Worm (Caenorhabditis elegans): ENCODE results near the gene tkr-1.

The tkr-1 gene

DNA sequence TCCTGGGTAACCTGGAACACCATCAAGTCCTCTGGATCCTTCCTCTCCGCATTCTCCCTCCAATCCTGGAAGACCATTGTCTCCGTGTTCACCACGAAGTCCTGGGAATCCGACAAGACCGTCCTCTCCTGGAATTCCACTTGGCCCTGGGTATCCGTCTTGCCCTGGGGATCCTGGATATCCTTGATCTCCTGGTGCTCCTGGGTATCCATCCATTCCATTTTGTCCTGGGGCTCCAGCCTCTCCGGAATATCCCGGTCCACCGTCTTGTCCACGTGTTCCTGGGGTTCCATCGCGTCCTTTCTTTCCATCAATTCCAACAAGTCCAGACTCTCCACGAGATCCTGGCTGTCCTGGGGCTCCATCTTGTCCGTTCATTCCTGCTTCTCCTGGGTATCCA lies 43.6 kb upstream of the tkr-1 start:
- TF ChIP-seq unc-55 (GFP tag; optimal IDR thresholded peaks at IDR 0.05) (no peak), elt-3 (tag; optimal IDR thresholded peaks at IDR 0.05) (no peak), nhr-12 (tag; optimal IDR thresholded peaks at IDR 0.05) (no peak), sma-3 (GFP tag; optimal IDR thresholded peaks at IDR 0.05) (no peak), peb-1 (tag; optimal IDR thresholded peaks at IDR 0.05) (no peak), ama-1 (optimal IDR thresholded peaks at IDR 0.05) (no peak), nhr-11 (tag; optimal IDR thresholded peaks at IDR 0.05) (no peak)

DNA sequence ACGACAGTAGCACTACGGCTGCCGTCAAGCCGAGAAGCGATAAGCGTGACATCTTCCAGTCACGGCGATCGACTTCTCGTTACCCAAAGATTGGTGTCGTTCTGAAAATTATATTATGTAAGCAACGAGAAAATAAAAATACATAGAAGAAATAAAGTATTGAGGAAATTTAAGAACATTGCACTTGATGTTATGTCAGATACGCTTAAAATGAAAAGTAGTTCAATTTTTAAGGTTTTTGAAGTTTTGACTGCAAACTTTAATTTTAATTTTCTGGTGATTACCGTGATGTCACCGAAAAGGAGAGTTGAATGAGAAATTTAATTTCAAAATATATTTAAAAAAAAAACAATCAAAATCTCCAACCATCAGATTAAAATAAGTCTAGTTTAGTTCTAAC lies 39.2 kb upstream of the tkr-1 start, which contains the start of gene emb-9:
Gene emb-9, minus strand, starts transcription at position 101 of the 400 bp plus-strand sequence.
- TF ChIP-seq lin-39 (tag; optimal IDR thresholded peaks at IDR 0.05): no peak
- TF ChIP-seq aly-2 (tag; optimal IDR thresholded peaks at IDR 0.05): no peak
- TF ChIP-seq egl-27 (tag; optimal IDR thresholded peaks at IDR 0.05): no peak
- TF ChIP-seq elt-1 (tag; optimal IDR thresholded peaks at IDR 0.05): no peak
- TF ChIP-seq alr-1 (tag; optimal IDR thresholded peaks at IDR 0.05): no peak

ce11 chrIII:9346114-9346513 lies 37.5 kb upstream of the tkr-1 start:
- TF ChIP-seq nhr-129 (tag; optimal IDR thresholded peaks at IDR 0.05) (peak; percentile 49), Y55F3AM.14 (GFP tag; optimal IDR thresholded peaks at IDR 0.05) (no peak), ama-1 (optimal IDR thresholded peaks at IDR 0.05) (no peak), ztf-1 (GFP tag; conservative IDR thresholded peaks at IDR 0.05) (no peak), F13H6.1 (tag; optimal IDR thresholded peaks at IDR 0.05) (peak; percentile 36)

- no peak for TF ChIP-seq nhr-6 (tag; optimal IDR thresholded peaks at IDR 0.05)
- TF ChIP-seq nhr-129 (tag; optimal IDR thresholded peaks at IDR 0.05): peak; percentile 8
- peak; percentile 9 for TF ChIP-seq sma-9 (GFP tag; optimal IDR thresholded peaks at IDR 0.05)
- TF ChIP-seq sma-9 (tag; optimal IDR thresholded peaks at IDR 0.05): no peak
Measured at ce11 chrIII:9346722-9347121, 36.9 kb upstream of the tkr-1 start.

DNA sequence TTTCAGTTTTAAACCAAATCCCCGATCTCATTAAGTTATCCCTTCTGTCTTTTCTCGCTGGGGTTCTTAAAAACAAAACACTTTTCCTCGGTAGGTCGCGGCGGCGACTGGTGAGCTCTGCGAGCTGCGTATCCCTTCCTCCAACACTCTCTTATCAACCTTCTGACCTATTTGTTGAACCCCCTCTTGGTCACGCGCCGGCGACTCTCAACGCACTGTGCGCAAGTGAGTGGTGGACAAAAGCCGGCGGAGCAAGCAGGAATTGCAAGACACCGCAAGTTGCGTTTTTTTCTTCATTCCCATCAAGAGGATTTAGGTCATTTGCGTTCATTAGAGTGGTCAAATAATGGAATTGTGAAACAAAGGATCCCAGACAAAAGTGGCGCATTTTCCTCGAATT lies 29.8 kb upstream of the tkr-1 start:
- TF ChIP-seq C34F6.9 (tag; optimal IDR thresholded peaks at IDR 0.05) (peak; percentile 36), skn-1 (tag; optimal IDR thresholded peaks at IDR 0.05) (no peak), nhr-12 (tag; optimal IDR thresholded peaks at IDR 0.05) (no peak), lin-11 (tag; optimal IDR thresholded peaks at IDR 0.05) (no peak), nhr-23 (tag; optimal IDR thresholded peaks at IDR 0.05) (no peak), nhr-25 (tag; optimal IDR thresholded peaks at IDR 0.05) (no peak), ztf-4 (tag; optimal IDR thresholded peaks at IDR 0.05) (no peak), mab-5 (tag; optimal IDR thresholded peaks at IDR 0.05) (no peak), mbf-1 (tag; optimal IDR thresholded peaks at IDR 0.05) (no peak), nhr-77 (tag; optimal IDR thresholded peaks at IDR 0.05) (no peak), fos-1 (tag; optimal IDR thresholded peaks at IDR 0.05) (no peak), unc-39 (tag; optimal IDR thresholded peaks at IDR 0.05) (no peak), dmd-4 (tag; optimal IDR thresholded peaks at IDR 0.05) (no peak), nhr-11 (tag; optimal IDR thresholded peaks at IDR 0.05) (no peak), zag-1 (tag; optimal IDR thresholded peaks at IDR 0.05) (no peak), nhr-129 (tag; optimal IDR thresholded peaks at IDR 0.05) (peak; percentile 41), R02D3.7 (tag; optimal IDR thresholded peaks at IDR 0.05) (no peak), F13H6.1 (tag; optimal IDR thresholded peaks at IDR 0.05) (peak; percentile 16), sma-9 (GFP tag; optimal IDR thresholded peaks at IDR 0.05) (no peak), sma-9 (tag; optimal IDR thresholded peaks at IDR 0.05) (no peak), elt-3 (tag; optimal IDR thresholded peaks at IDR 0.05) (no peak), nhr-6 (tag; optimal IDR thresholded peaks at IDR 0.05) (no peak), blmp-1 (tag; optimal IDR thresholded peaks at IDR 0.05; ENCODE audit: insufficient read depth) (no peak)

ce11 chrIII:9355412-9355969 lies 28.1 kb upstream of the tkr-1 start, which contains the start of gene chtb-1:
Gene chtb-1 (minus strand): TSS chrIII:9355462.
- no peak for TF ChIP-seq Y55F3AM.14 (GFP tag; optimal IDR thresholded peaks at IDR 0.05)
- no peak for TF ChIP-seq elt-1 (tag; optimal IDR thresholded peaks at IDR 0.05)
- no peak for TF ChIP-seq nhr-77 (tag; optimal IDR thresholded peaks at IDR 0.05)
- no peak for TF ChIP-seq ztf-11 (tag; optimal IDR thresholded peaks at IDR 0.05)
- TF ChIP-seq unc-39 (tag; optimal IDR thresholded peaks at IDR 0.05): no peak

Data from whole organism, L2 larva.